Worm (Caenorhabditis elegans): ENCODE data around the gene sdz-1.

Gene sdz-1

ce11 chrIII:8684421-8684820 lies 15.7 kb downstream of the sdz-1 start, which contains the start of gene anmt-1:
Gene anmt-1 (plus strand): TSS chrIII:8684808.
- no peak for TF ChIP-seq nhr-2 (tag; optimal IDR thresholded peaks at IDR 0.05)
- TF ChIP-seq unc-120 (tag; optimal IDR thresholded peaks at IDR 0.05; ENCODE audit: poor library complexity, severe bottlenecking), result peak; percentile 52
- no peak for TF ChIP-seq flh-1 (GFP tag; optimal IDR thresholded peaks at IDR 0.05)
- TF ChIP-seq hlh-1 (tag; optimal IDR thresholded peaks at IDR 0.05), result peak; percentile 61
- no peak for TF ChIP-seq ceh-43 (GFP tag; optimal IDR thresholded peaks at IDR 0.05)
- TF ChIP-seq pha-4 (tag; optimal IDR thresholded peaks at IDR 0.05), result no peak
- peak; percentile 42 for TF ChIP-seq unc-62 (GFP tag; optimal IDR thresholded peaks at IDR 0.05)
- no peak for TF ChIP-seq nhr-28 (tag; optimal IDR thresholded peaks at IDR 0.05)
- no peak for TF ChIP-seq tbx-8 (GFP tag; optimal IDR thresholded peaks at IDR 0.05)
- TF ChIP-seq cnd-1 (tag; optimal IDR thresholded peaks at IDR 0.05), result no peak
- no peak for TF ChIP-seq sem-2 (GFP tag; optimal IDR thresholded peaks at IDR 0.05)
- TF ChIP-seq elt-3 (tag; optimal IDR thresholded peaks at IDR 0.05), result no peak
- no peak for TF ChIP-seq bed-3 (GFP tag; optimal IDR thresholded peaks at IDR 0.05)
- TF ChIP-seq elt-1 (tag; optimal IDR thresholded peaks at IDR 0.05; ENCODE audit: borderline replicate concordance, insufficient read depth), result no peak

ce11 chrIII:8683679-8684263 lies 16.4 kb downstream of the sdz-1 start, which contains the start of gene fli-1:
Gene fli-1 (minus strand): TSS chrIII:8683736.
- no peak for TF ChIP-seq unc-39 (tag; optimal IDR thresholded peaks at IDR 0.05)
- no peak for TF ChIP-seq elt-3 (tag; optimal IDR thresholded peaks at IDR 0.05)
- no peak for TF ChIP-seq snpc-4 (tag; optimal IDR thresholded peaks at IDR 0.05)
- TF ChIP-seq M03D4.4 (tag; optimal IDR thresholded peaks at IDR 0.05), result no peak
- no peak for TF ChIP-seq lin-13 (tag; optimal IDR thresholded peaks at IDR 0.05)
- TF ChIP-seq nhr-28 (tag; optimal IDR thresholded peaks at IDR 0.05), result no peak
- no peak for TF ChIP-seq mab-5 (tag; optimal IDR thresholded peaks at IDR 0.05)
- TF ChIP-seq sptf-1 (tag; optimal IDR thresholded peaks at IDR 0.05), result peak; percentile 51

ce11 chrIII:8678371-8678770 lies 21.8 kb downstream of the sdz-1 start:
- peak; percentile 98 for TF ChIP-seq mls-2 (tag; optimal IDR thresholded peaks at IDR 0.05)
- peak; percentile 67 for TF ChIP-seq hlh-1 (tag; optimal IDR thresholded peaks at IDR 0.05)
- peak; percentile 60 for TF ChIP-seq mep-1 (tag; optimal IDR thresholded peaks at IDR 0.05)
- peak; percentile 20 for TF ChIP-seq nhr-2 (tag; optimal IDR thresholded peaks at IDR 0.05)
- peak; percentile 93 for TF ChIP-seq ceh-43 (GFP tag; optimal IDR thresholded peaks at IDR 0.05)
- no peak for TF ChIP-seq nhr-76 (tag; optimal IDR thresholded peaks at IDR 0.05)
- TF ChIP-seq drap-1 (GFP tag; optimal IDR thresholded peaks at IDR 0.05), result peak; percentile 98
- peak; percentile 43 for TF ChIP-seq ceh-39 (tag; optimal IDR thresholded peaks at IDR 0.05)
- TF ChIP-seq pha-4 (tag; optimal IDR thresholded peaks at IDR 0.05), result peak; percentile 62
- TF ChIP-seq cnd-1 (tag; optimal IDR thresholded peaks at IDR 0.05), result peak; percentile 95
- peak; percentile 22 for TF ChIP-seq lin-13 (tag; optimal IDR thresholded peaks at IDR 0.05)
- TF ChIP-seq M03D4.4 (tag; optimal IDR thresholded peaks at IDR 0.05), result peak; percentile 96
- peak; percentile 87 for TF ChIP-seq flh-1 (GFP tag; optimal IDR thresholded peaks at IDR 0.05)
- peak; percentile 79 for TF ChIP-seq nhr-28 (tag; optimal IDR thresholded peaks at IDR 0.05)
- peak; percentile 66 for TF ChIP-seq lsy-2 (tag; optimal IDR thresholded peaks at IDR 0.05)
- TF ChIP-seq blmp-1 (tag; optimal IDR thresholded peaks at IDR 0.05), result peak; percentile 50
- peak; percentile 90 for TF ChIP-seq unc-120 (tag; optimal IDR thresholded peaks at IDR 0.05; ENCODE audit: poor library complexity, severe bottlenecking)
- peak; percentile 98 for TF ChIP-seq sptf-1 (tag; optimal IDR thresholded peaks at IDR 0.05)
- no peak for TF ChIP-seq snpc-4 (tag; optimal IDR thresholded peaks at IDR 0.05)
- TF ChIP-seq ces-1 (GFP tag; optimal IDR thresholded peaks at IDR 0.05), result peak; percentile 44
- TF ChIP-seq ztf-11 (tag; optimal IDR thresholded peaks at IDR 0.05), result peak; percentile 61
- peak; percentile 94 for TF ChIP-seq sem-2 (GFP tag; optimal IDR thresholded peaks at IDR 0.05)
- TF ChIP-seq elt-1 (tag; optimal IDR thresholded peaks at IDR 0.05; ENCODE audit: borderline replicate concordance, insufficient read depth), result peak; percentile 61
- no peak for TF ChIP-seq nhr-237 (tag; optimal IDR thresholded peaks at IDR 0.05)
- TF ChIP-seq elt-3 (tag; optimal IDR thresholded peaks at IDR 0.05), result peak; percentile 63
- TF ChIP-seq ceh-83 (GFP tag; optimal IDR thresholded peaks at IDR 0.05), result peak; percentile 97
- TF ChIP-seq nhr-12 (tag; optimal IDR thresholded peaks at IDR 0.05), result peak; percentile 22
- peak; percentile 33 for TF ChIP-seq unc-39 (tag; optimal IDR thresholded peaks at IDR 0.05)
- peak; percentile 89 for TF ChIP-seq tbx-8 (GFP tag; optimal IDR thresholded peaks at IDR 0.05)
- peak; percentile 43 for TF ChIP-seq unc-62 (GFP tag; optimal IDR thresholded peaks at IDR 0.05)
- TF ChIP-seq mab-5 (tag; optimal IDR thresholded peaks at IDR 0.05), result no peak
- no peak for TF ChIP-seq zip-8 (tag; optimal IDR thresholded peaks at IDR 0.05)
- peak; percentile 91 for TF ChIP-seq bed-3 (GFP tag; optimal IDR thresholded peaks at IDR 0.05)
- TF ChIP-seq ham-2 (GFP tag; optimal IDR thresholded peaks at IDR 0.05), result peak; percentile 91
- TF ChIP-seq lin-32 (GFP tag; optimal IDR thresholded peaks at IDR 0.05), result peak; percentile 95

All from whole organism, mixed stage, embryonic.